Fruit fly (Drosophila melanogaster): ENCODE results near the gene Meltrin.

The Meltrin gene

DNA sequence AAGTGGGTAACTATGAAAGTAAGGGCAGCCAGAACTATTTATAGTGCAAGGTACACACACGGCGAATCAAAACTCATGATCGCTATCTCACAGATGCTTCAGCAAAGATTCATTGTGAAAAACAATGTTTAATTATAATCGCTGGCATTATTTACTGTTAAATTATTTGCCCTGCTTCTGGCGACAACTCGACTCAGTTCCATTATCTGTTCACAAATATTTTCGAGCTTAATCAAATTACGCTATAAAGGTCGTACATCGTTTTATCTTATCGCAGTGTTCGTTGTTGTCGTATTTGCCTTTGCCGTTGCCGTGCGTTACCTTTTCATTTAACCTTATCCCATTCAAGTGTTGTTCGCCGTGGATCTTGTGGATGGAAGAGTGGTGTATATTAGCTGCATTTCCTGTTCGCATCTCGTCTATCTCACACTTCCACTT lies 11.9 kb upstream of the Meltrin start (continued):
- no peak for TF ChIP-seq her (GFP tag; optimal IDR thresholded peaks at IDR 0.05)
- TF ChIP-seq D19B (GFP tag; optimal IDR thresholded peaks at IDR 0.05), result no peak
- no peak for TF ChIP-seq CG11504 (tag; optimal IDR thresholded peaks at IDR 0.05)
- peak; percentile 46 for TF ChIP-seq CG10543 (GFP tag; optimal IDR thresholded peaks at IDR 0.05)
- no peak for TF ChIP-seq CG6854 (GFP tag; optimal IDR thresholded peaks at IDR 0.05)
- no peak for TF ChIP-seq C15 (GFP tag; IDR thresholded peaks at IDR 0.05)
- no peak for TF ChIP-seq MESR4 (GFP tag; optimal IDR thresholded peaks at IDR 0.05)
- TF ChIP-seq CG11696 (GFP tag; IDR thresholded peaks at IDR 0.05), result no peak
- TF ChIP-seq CG2875 (GFP tag; optimal IDR thresholded peaks at IDR 0.05), result no peak
- no peak for TF ChIP-seq CG13894 (tag; optimal IDR thresholded peaks at IDR 0.05)
- TF ChIP-seq hth (optimal IDR thresholded peaks at IDR 0.05), result no peak
- no peak for TF ChIP-seq Ssrp (tag; optimal IDR thresholded peaks at IDR 0.05)
- TF ChIP-seq CG7786 (GFP tag; optimal IDR thresholded peaks at IDR 0.05), result no peak
- TF ChIP-seq Rx (GFP tag; IDR thresholded peaks at IDR 0.05), result no peak
- TF ChIP-seq CG4820 (GFP tag; optimal IDR thresholded peaks at IDR 0.05), result no peak
- TF ChIP-seq CG7372 (GFP tag; IDR thresholded peaks at IDR 0.05), result no peak
- peak; percentile 14; the same call in 1 of the 2 replicates for TF ChIP-seq Rfx (GFP tag; IDR thresholded peaks at IDR 0.05)
- TF ChIP-seq CG9437 (GFP tag; optimal IDR thresholded peaks at IDR 0.05), result no peak
- no peak for TF ChIP-seq salm (tag; optimal IDR thresholded peaks at IDR 0.05)
- no peak for TF ChIP-seq dysf (GFP tag; IDR thresholded peaks at IDR 0.05)
- no peak for TF ChIP-seq dm (GFP tag; optimal IDR thresholded peaks at IDR 0.05)
- no peak for TF ChIP-seq CG4707 (GFP tag; optimal IDR thresholded peaks at IDR 0.05)
- TF ChIP-seq CG11085 (GFP tag; IDR thresholded peaks at IDR 0.05), result no peak
- TF ChIP-seq Dfd (GFP tag; optimal IDR thresholded peaks at IDR 0.05), result no peak
- peak; percentile 82 for TF ChIP-seq grn (GFP tag; optimal IDR thresholded peaks at IDR 0.05)
- no peak for TF ChIP-seq Jarid2 (GFP tag; optimal IDR thresholded peaks at IDR 0.05)
- TF ChIP-seq pfk (GFP tag; optimal IDR thresholded peaks at IDR 0.05), result no peak
- no peak for TF ChIP-seq scrt (GFP tag; optimal IDR thresholded peaks at IDR 0.05)
- no peak for TF ChIP-seq CG6689 (GFP tag; IDR thresholded peaks at IDR 0.05)
- TF ChIP-seq z (GFP tag; IDR thresholded peaks at IDR 0.05), result no peak
- TF ChIP-seq CG12942 (GFP tag; optimal IDR thresholded peaks at IDR 0.05), result no peak
- TF ChIP-seq Doc2 (GFP tag; IDR thresholded peaks at IDR 0.05), result no peak
- TF ChIP-seq CG11093 (GFP tag; IDR thresholded peaks at IDR 0.05), result no peak
- TF ChIP-seq pita (GFP tag; optimal IDR thresholded peaks at IDR 0.05), result no peak
- TF ChIP-seq CG33557 (GFP tag; optimal IDR thresholded peaks at IDR 0.05), result no peak
- no peak for TF ChIP-seq CG11247 (GFP tag; IDR thresholded peaks at IDR 0.05)
- no peak for TF ChIP-seq crol (GFP tag; IDR thresholded peaks at IDR 0.05)
- no peak for TF ChIP-seq onecut (GFP tag; IDR thresholded peaks at IDR 0.05)
- TF ChIP-seq Atf3 (GFP tag; optimal IDR thresholded peaks at IDR 0.05), result no peak
- no peak for TF ChIP-seq CG32772 (GFP tag; IDR thresholded peaks at IDR 0.05)
- no peak for TF ChIP-seq run (tag; optimal IDR thresholded peaks at IDR 0.05)
- peak; percentile 3 for TF ChIP-seq CG12769 (tag; optimal IDR thresholded peaks at IDR 0.05)
- no peak for TF ChIP-seq CG8281 (tag; optimal IDR thresholded peaks at IDR 0.05)
- no peak for TF ChIP-seq chn (GFP tag; optimal IDR thresholded peaks at IDR 0.05)
- no peak for TF ChIP-seq Deaf1 (tag; optimal IDR thresholded peaks at IDR 0.05)
- TF ChIP-seq twi (tag; optimal IDR thresholded peaks at IDR 0.05), result no peak
- TF ChIP-seq CG15011 (GFP tag; optimal IDR thresholded peaks at IDR 0.05), result no peak
- TF ChIP-seq trh (GFP tag; optimal IDR thresholded peaks at IDR 0.05), result no peak
- TF ChIP-seq tgo (GFP tag; IDR thresholded peaks at IDR 0.05), result no peak
- TF ChIP-seq az2 (GFP tag; optimal IDR thresholded peaks at IDR 0.05), result no peak
- TF ChIP-seq CG7271 (tag; optimal IDR thresholded peaks at IDR 0.05), result no peak
- no peak for TF ChIP-seq CG3407 (GFP tag; optimal IDR thresholded peaks at IDR 0.05)
- TF ChIP-seq NK7.1 (GFP tag; optimal IDR thresholded peaks at IDR 0.05), result no peak

Data from whole organism, embryonic.